Worm (Caenorhabditis elegans) whole organism, L3 larva: ENCODE results near the gene F56C9.10.

Experiments used
- ama-1 ChIP-seq: fragments of 150-350 bp; optimal IDR thresholded peaks from 2 replicates; lab custom pipeline; 2018
- lin-39 ChIP-seq: fragments of 150-350 bp; optimal IDR thresholded peaks from 2 replicates; lab custom pipeline; 2018; ENCODE audit warnings: missing biosample characterization, missing genetic modification reagents, missing genetic modification characterization
- mdl-1 ChIP-seq: fragments of 150-350 bp; optimal IDR thresholded peaks from 2 replicates; lab custom pipeline; 2014; ENCODE audit warnings: missing biosample characterization, missing genetic modification characterization
- nhr-25 ChIP-seq: sonication (generic microtip); optimal IDR thresholded peaks from 2 replicates; lab custom pipeline; 2017; ENCODE audit warnings: missing biosample characterization, missing genetic modification characterization
- unc-39 ChIP-seq: sonication (generic microtip); optimal IDR thresholded peaks from 4 replicates; lab custom pipeline; 2017; ENCODE audit warnings: missing biosample characterization, missing genetic modification characterization
- zag-1 ChIP-seq: fragments of 150-350 bp; optimal IDR thresholded peaks from 2 replicates; lab custom pipeline; 2014; ENCODE audit warnings: missing biosample characterization, missing genetic modification characterization
- ztf-11 ChIP-seq: fragments of 150-350 bp; optimal IDR thresholded peaks from 2 replicates; lab custom pipeline; 2014; ENCODE audit warnings: missing biosample characterization, missing genetic modification characterization
- ztf-4 ChIP-seq: fragments of 150-350 bp; optimal IDR thresholded peaks from 2 replicates; lab custom pipeline; 2014; ENCODE audit warnings: missing biosample characterization, missing genetic modification characterization

DNA sequence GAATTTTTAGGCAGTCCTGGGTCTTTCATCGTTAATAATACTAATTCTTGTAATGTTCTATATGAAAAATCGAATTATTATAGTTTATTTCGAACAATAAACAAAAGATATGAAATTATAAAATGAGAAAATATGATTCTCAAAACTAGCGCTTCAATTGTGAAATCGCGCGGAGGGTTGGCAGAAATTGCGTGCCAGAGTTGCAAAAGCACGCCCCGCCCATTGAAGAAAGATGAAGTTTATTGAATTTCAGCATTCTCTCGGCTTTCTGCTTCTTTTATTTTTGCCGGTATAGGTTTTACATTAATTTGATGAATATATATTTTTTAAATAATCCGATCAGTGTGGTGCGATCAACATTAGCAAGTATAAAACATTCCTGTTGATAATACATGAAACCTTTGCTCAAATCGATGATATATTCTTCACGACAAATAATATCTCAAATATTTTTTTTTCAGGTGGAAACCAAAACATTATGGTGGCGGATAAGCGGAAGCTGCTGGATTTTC lies 24.0 kb upstream of the F56C9.10 start, which contains the start of the genes eco-1 and hmgr-1:
- TF ChIP-seq ztf-11 (tag; lab: Kevin White, UChicago): no peak
- TF ChIP-seq unc-39 (tag; lab: Kevin White, UChicago): no peak
- TF ChIP-seq ama-1 (lab: Kevin White, UChicago): no peak
- no peak for TF ChIP-seq mdl-1 (tag; lab: Kevin White, UChicago)
- TF ChIP-seq lin-39 (tag; lab: Kevin White, UChicago): peak; percentile 41
- TF ChIP-seq ztf-4 (tag; lab: Kevin White, UChicago): no peak
- no peak for TF ChIP-seq zag-1
- TF ChIP-seq nhr-25 (tag; lab: Kevin White, UChicago): no peak
